Fruit fly (Drosophila melanogaster) Kc167 (cell line): ENCODE data around the gene robl37BC.

Experiments
- Myc ChIP-seq: fragments of >200 bp; optimal IDR thresholded peaks from 2 replicates; lab custom pipeline; 2017; ENCODE audit warnings: missing external identifiers
- Sin3A ChIP-seq: fragments of >200 bp; optimal IDR thresholded peaks from 2 replicates; lab custom pipeline; 2018; ENCODE audit warnings: missing external identifiers
- h ChIP-seq: fragments of >200 bp; optimal IDR thresholded peaks from 3 replicates; lab custom pipeline; 2018; ENCODE audit warnings: missing external identifiers
- insv ChIP-seq: fragments of >200 bp; optimal IDR thresholded peaks from 3 replicates; lab custom pipeline; 2018; ENCODE audit warnings: missing external identifiers
- psq ChIP-seq: fragments of >200 bp; optimal IDR thresholded peaks from 2 replicates; lab custom pipeline; 2017; ENCODE audit warnings: missing external identifiers
- ttk ChIP-seq: sonication (Bioruptor generic); optimal IDR thresholded peaks from 2 replicates; lab custom pipeline; 2017; ENCODE audit warnings: missing external identifiers

Gene robl37BC

DNA sequence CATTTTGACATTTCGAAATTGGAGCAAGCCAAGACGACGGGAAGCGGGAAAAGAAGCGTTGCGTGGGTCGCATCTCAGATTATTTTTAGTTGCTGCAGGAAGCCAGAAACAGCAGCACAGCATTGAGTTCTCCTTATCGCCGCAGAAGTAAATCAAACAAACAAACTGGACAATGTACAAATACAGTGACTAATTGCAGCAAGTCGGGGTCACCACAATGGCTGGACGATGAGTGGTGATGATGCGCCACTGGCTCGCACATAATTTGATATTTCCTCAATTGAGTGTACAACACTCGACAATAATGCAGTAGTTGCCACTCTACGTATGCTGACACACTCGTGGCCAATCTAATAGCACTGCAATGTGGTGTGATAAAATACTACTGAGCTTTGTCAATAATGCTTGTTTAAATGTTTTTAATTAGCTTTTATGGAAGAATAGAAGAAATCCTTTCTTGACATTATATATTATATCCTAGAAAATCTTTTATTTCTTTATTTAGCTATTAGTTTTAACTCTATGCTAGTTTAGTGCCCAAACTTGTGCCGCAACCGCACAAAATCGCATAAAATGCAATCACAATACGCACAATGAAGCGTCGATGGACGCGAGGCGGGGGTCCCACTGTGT, 28.6 kb upstream of the robl37BC start:
- TF ChIP-seq ttk (lab: Kevin White, UChicago) (no peak), Myc (lab: Kevin White, UChicago) (no peak), Sin3A (lab: Kevin White, UChicago) (no peak)

DNA sequence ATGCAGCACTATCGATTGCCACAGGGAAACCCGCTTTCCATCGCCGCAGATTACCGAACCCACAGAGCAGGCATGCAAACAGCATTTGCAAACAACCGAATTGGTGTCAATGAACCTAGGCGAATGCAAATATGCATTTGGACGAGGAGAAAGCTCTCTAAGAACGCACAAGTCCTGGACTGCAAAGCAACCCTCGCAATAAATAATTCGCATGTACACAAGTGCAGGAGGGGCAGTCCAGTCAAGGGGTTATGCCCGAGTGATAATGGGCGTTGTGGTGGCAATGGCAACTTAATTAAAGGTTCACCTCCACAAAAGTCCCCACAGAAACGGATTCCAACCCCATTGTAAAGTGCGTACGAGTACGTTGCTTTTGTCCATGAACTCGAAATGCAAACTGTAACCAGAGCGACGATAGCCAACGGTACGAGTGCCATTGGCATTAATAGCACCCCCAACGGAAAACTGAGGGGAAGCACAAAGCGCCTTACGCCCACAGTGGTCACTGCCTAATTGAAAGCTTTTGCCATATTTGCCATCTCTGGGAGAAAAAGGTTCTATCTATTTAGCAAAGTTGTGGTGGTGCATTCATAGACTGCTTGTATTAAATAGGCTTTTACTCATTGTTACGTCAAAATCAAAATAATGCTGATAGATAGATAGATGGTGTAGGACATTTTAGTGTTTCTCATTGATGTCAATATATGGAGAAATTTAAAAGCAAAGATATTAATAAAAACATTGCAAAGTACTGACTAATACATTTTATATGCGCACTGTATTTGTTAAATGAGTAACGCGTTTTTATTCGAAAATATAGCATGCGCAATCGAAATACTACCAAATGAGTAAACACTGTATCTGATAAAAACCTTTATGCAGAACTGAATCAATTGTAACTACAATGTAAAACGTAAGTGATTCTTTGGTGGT, 27.6 kb upstream of the robl37BC start:
- no peak for TF ChIP-seq Sin3A (lab: Kevin White, UChicago)
- TF ChIP-seq Myc (lab: Kevin White, UChicago): no peak
- no peak for TF ChIP-seq insv
- no peak for TF ChIP-seq h (lab: Kevin White, UChicago)
- TF ChIP-seq ttk (lab: Kevin White, UChicago): no peak
- no peak for TF ChIP-seq psq

DNA sequence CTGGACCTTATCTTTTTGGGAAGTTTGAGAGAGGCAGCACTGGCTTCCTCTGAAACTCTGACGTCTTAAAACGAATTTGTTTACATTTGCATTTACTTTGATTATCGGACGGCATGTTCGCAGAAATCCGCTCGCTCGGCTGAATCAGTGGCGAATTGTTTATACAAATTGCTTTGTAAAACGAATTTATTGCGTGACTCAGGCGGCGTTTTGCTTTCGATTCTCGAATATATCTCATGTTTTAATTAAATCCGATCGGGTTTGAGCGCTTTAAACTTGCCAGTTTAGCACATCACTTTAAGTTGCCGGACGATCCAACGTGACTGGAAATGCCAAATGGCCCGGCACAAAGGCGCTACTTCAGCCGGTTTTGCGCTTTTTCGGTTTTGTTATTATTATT, 26.5 kb upstream of the robl37BC start:
- TF ChIP-seq psq: no peak
- TF ChIP-seq insv: no peak
- no peak for TF ChIP-seq ttk (lab: Kevin White, UChicago)
- TF ChIP-seq Sin3A (lab: Kevin White, UChicago): no peak
- no peak for TF ChIP-seq Myc (lab: Kevin White, UChicago)
- TF ChIP-seq h (lab: Kevin White, UChicago): no peak

DNA sequence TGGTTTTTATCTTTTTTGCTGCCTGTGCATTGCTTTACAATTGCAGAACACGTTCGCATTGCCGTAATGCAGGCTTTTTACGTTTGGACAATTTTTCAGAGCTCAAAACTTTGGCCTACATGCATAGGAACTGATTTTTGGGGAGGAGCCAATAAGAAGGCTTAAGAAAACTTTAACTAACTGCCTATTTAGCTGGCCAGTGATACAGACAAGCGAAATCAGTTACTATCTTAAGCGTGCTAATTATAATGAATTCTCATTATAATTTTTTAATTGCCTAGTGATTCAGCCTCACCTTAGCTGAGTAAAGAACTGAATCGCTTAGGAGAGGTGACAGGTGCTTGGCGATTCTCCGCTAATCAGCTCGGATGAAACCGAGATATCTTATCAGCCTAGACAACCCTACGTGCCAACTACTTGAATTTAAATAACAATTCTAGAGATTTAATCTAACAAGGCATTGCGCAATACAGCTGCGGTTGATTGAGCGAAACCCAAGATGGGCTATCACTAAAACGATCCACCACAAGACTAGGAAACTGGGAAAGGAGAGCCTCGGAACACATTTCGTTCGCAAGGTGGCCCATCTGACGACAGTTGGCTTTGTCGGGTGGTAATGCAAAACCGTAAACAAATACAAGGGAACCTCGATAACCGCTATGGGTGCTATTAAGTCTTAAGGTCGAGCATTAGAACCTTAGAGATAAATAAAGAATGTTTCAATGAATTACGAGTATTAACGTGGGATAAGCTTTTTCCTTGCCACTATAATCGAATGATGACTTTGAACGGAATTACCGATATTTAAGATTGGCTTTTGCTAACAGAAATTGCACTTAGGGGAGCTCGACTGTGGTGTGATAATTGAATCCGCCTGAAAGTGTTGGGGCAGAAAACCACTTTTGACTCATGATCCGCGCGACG, 25.2 kb upstream of the robl37BC start:
- TF ChIP-seq insv (no peak), psq (no peak), ttk (lab: Kevin White, UChicago) (no peak), h (lab: Kevin White, UChicago) (no peak), Sin3A (lab: Kevin White, UChicago) (no peak), Myc (lab: Kevin White, UChicago) (no peak)

DNA sequence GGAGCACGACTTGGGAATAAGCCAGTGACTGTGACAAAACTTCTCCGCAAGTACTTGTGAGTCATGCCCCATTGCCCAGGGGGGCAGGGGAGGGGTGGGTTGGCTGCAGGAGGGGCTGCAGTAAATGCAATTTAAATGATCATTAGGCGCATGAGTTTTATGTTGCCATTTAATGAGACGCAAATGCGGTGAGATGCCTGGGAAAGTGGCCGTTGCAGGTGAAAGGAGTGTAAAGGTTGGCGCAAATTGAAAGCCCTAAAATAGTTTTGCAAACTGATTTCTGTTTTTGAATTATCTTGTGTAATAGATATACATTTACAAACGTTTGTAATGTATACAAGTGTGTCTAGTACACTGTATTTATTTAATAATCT, 24.6 kb upstream of the robl37BC start:
- TF ChIP-seq insv (no peak), ttk (lab: Kevin White, UChicago) (peak; percentile 92), psq (no peak)

DNA sequence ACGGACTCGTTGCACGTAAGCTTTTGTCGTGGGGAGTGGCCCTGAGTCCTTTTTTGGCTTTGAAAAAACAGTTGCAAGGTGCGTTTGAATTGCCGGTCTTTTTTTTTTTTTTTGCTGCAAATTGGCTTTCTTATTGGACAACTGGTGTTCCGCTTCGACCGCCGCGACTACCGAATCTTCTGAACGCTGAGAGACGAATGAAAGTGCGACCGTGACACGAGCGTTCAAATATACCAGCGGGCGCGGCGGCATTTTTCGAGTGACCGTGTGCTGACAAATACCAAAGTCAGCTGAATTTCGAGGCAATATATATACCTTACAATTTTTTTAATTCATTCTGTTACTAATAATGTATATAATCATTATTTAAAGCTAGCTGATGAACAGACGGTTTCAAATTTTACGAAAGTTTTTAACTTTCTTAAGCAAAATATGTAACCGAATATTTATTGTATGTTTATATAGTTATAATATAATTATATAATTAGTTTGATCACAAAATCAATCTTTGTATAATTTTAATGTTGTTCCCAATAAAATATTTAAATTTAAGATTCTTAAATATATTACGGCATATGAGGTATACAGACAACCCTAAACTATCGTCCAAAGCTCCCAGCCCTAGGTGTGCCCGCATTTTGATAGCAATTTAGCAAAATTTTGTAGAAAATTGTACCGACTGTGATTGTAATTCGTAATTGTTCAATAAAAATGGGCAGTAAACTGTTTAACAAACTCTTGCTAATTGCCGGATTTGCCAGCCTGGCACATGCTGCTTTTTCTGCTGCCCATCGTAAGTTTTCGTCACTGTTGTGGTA, 23.4 kb upstream of the robl37BC start, which contains the start of the genes Swip-1 and EMC5:
TSS of gene Swip-1 (minus strand) at position 203 of the 818 bp plus-strand sequence.
TSS of gene EMC5 (plus strand) at position 630 of the 818 bp plus-strand sequence.
- TF ChIP-seq h (lab: Kevin White, UChicago) (no peak), Myc (lab: Kevin White, UChicago) (no peak), ttk (lab: Kevin White, UChicago) (no peak), psq (no peak), insv (no peak), Sin3A (lab: Kevin White, UChicago) (no peak)

DNA sequence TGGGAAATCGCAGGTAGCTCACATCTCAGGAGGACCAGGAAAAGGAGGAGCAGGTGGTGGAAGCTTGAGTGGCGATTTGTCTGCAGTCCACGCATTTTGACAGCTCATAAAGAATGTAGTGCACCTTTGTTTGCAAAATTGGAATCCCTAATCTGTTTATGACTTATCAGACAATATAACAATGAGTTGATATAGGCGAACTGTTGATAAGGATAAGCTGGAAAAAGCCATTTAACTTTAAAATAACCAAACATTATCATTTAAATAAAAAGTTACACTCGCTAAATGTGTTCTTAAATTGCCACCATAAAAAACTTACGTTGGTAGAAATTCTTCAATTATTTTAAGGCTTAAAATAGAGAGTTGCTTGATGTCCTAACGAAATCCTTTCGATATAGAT, 20.5 kb upstream of the robl37BC start, which contains the start of gene CG15170:
TSS of gene CG15170 (minus strand) at position 101 of the 400 bp plus-strand sequence.
- no peak for TF ChIP-seq ttk (lab: Kevin White, UChicago)
- no peak for TF ChIP-seq Sin3A (lab: Kevin White, UChicago)
- no peak for TF ChIP-seq h (lab: Kevin White, UChicago)
- no peak for TF ChIP-seq psq
- TF ChIP-seq insv: no peak
- TF ChIP-seq Myc (lab: Kevin White, UChicago): no peak

DNA sequence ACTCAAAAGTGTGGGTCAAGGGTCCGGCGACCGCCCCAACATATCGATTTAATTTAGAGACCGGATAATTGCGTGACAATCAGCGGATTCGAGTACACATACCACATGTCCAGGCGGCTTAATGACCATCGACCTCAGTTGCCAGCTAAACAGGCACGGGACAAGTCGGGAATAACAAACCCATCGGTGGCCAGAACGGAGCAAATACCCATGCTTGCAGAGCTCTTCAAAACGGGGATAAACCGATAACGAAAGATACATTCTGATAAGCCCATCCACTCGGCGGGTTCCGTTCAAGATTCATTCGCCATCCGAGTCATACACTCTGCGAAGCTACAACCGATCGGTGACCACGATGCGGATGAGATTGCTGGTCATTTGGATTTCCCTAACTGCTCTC, 19.9 kb upstream of the robl37BC start, which contains the start of gene CG15169:
TSS of gene CG15169 (plus strand) at position 301 of the 400 bp plus-strand sequence.
- TF ChIP-seq ttk (lab: Kevin White, UChicago): no peak
- no peak for TF ChIP-seq Sin3A (lab: Kevin White, UChicago)
- no peak for TF ChIP-seq psq
- TF ChIP-seq Myc (lab: Kevin White, UChicago): no peak
- no peak for TF ChIP-seq h (lab: Kevin White, UChicago)
- TF ChIP-seq insv: no peak

DNA sequence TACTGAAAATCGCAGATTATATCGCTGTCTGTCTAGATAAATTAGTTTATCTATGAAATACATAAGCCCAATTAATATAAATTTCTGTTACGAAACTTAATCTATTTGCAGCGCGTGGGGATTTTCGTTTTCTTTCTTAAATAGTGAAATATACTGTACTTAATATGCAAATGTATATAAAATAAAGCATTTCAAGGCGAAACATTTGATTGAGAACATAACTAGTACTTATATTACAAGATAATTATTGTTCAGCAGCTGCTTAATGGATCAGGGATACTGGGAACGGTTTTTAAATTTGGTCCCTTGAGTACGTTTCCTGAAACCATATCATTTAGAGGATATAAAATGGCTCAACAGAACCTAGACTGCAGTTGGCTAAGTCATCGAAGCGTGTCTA, 18.5 kb upstream of the robl37BC start, which contains the start of gene CG46465:
TSS of gene CG46465 (plus strand) at position 301 of the 400 bp plus-strand sequence.
- TF ChIP-seq ttk (lab: Kevin White, UChicago): no peak
- TF ChIP-seq insv: no peak
- TF ChIP-seq Myc (lab: Kevin White, UChicago): no peak
- no peak for TF ChIP-seq psq
- TF ChIP-seq h (lab: Kevin White, UChicago): no peak
- TF ChIP-seq Sin3A (lab: Kevin White, UChicago): no peak

DNA sequence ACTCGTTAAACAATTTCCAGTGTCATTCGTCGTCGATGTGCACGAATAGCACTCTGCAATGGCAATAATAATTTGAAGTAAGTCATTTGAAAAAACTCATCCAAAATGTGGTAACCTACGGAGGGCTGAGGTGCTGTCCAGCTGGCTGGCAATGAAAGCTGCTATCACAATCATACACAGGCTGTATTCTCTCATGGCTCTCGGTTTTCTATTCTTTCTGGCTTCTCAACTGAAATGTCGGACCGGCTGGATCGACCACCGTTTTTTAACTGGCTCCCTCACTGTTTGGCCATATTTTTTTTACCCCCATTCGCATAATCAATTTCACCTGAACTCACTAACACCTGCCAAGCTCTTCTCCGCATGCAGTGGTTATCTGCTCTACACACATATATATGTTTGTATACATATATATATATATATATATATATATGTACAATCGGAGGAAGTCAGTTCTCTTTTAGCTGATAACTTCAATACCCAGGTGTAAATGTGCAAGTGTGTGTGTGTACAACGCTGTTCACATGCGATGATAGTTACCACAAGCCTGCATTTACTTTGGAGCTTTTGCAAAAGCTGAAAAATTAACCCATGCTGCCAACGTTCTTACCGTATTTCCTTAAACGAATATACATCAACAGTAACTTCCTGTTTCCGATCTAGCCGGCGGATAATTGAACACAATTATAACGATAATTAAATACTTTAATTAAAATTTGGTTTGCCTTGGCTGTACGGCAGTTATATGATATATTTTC, 14.8 kb upstream of the robl37BC start, which contains the start of gene CG10650:
TSS of gene CG10650 (minus strand) at position 275 of the 758 bp plus-strand sequence.
- no peak for TF ChIP-seq Sin3A (lab: Kevin White, UChicago)
- TF ChIP-seq psq: no peak
- TF ChIP-seq h (lab: Kevin White, UChicago): no peak
- TF ChIP-seq ttk (lab: Kevin White, UChicago): no peak
- no peak for TF ChIP-seq Myc (lab: Kevin White, UChicago)
- TF ChIP-seq insv: no peak
